Worm (Caenorhabditis elegans) whole organism, L1 larva: Measurements from ENCODE around the gene tsct-1.

ENCODE experiments used
- C04F5.9 ChIP-seq: sonication (generic microtip); optimal IDR thresholded peaks from 2 replicates; lab custom pipeline; 2016; ENCODE audit warnings: missing genetic modification characterization, missing compliant biosample characterization
- C16A3.4 ChIP-seq: fragments of 150-350 bp; optimal IDR thresholded peaks from 2 replicates; lab custom pipeline; 2014; ENCODE audit warnings: missing biosample characterization, missing genetic modification characterization
- aly-2 ChIP-seq: fragments of 150-350 bp; optimal IDR thresholded peaks from 2 replicates; lab custom pipeline; 2014; ENCODE audit warnings: missing biosample characterization, missing genetic modification characterization
- ceh-63 ChIP-seq: fragments of 200-800 bp; sonication (Bioruptor generic); optimal IDR thresholded peaks from 2 replicates; lab custom pipeline; 2018; ENCODE audit warnings: mild to moderate bottlenecking, missing genetic modification characterization, missing compliant biosample characterization
- ces-1 ChIP-seq: fragments of 150-350 bp; optimal IDR thresholded peaks from 2 replicates; lab custom pipeline; 2014; ENCODE audit warnings: missing biosample characterization, missing genetic modification reagents, missing genetic modification characterization
- fkh-10 ChIP-seq: sonication (generic microtip); optimal IDR thresholded peaks from 2 replicates; lab custom pipeline; 2017; ENCODE audit warnings: missing biosample characterization, missing genetic modification reagents, missing genetic modification characterization
- fos-1 ChIP-seq: fragments of 150-350 bp; optimal IDR thresholded peaks from 2 replicates; lab custom pipeline; 2014; ENCODE audit warnings: missing biosample characterization, missing genetic modification characterization
- jun-1 ChIP-seq: fragments of 150-350 bp; optimal IDR thresholded peaks from 2 replicates; lab custom pipeline; 2014; ENCODE audit warnings: missing biosample characterization, missing genetic modification reagents, missing genetic modification characterization
- lsy-2 ChIP-seq, 2 experiments: fragments of 150-350 bp; optimal IDR thresholded peaks; 2 replicates each; lab custom pipeline; 2014; ENCODE audit warnings: missing biosample characterization in 2 of 2, missing genetic modification characterization in 2 of 2
- nhr-11 ChIP-seq: fragments of 150-350 bp; optimal IDR thresholded peaks from 2 replicates; lab custom pipeline; 2014; ENCODE audit warnings: missing biosample characterization, missing genetic modification characterization
- nhr-12 ChIP-seq: sonication (generic microtip); optimal IDR thresholded peaks from 2 replicates; lab custom pipeline; 2017; ENCODE audit warnings: missing biosample characterization, missing genetic modification characterization
- nhr-76 ChIP-seq: sonication (generic microtip); optimal IDR thresholded peaks from 2 replicates; lab custom pipeline; 2017; ENCODE audit warnings: missing biosample characterization, missing genetic modification characterization
- snpc-4 ChIP-seq: fragments of 150-350 bp; optimal IDR thresholded peaks from 2 replicates; lab custom pipeline; 2014; ENCODE audit warnings: missing biosample characterization, missing genetic modification characterization
- tbx-2 ChIP-seq: sonication (generic microtip); optimal IDR thresholded peaks from 2 replicates; lab custom pipeline; 2016; ENCODE audit warnings: missing genetic modification characterization, missing compliant biosample characterization

ce11 chrX:12393786-12394308 is 40.0 kb upstream of the tsct-1 start, which contains the start of gene F17E5.2:
- TF ChIP-seq nhr-11 (peak; percentile 73), lsy-2 (tag; optimal IDR thresholded peaks at IDR 0.05; lab: Kevin White, UChicago) (peak; percentile 92 to 94), fkh-10 (peak; percentile 95), ces-1 (no peak), nhr-12 (no peak), jun-1 (tag; lab: Kevin White, UChicago) (peak; percentile 93), C04F5.9 (tag; lab: Kevin White, UChicago) (peak; percentile 65), snpc-4 (peak; percentile 85), C16A3.4 (peak; percentile 98), aly-2 (tag; lab: Kevin White, UChicago) (peak; percentile 72), ceh-63 (GFP tag; lab: Kevin White, UChicago) (no peak), nhr-76 (tag; lab: Kevin White, UChicago) (no peak), tbx-2 (tag; lab: Kevin White, UChicago) (peak; percentile 94), fos-1 (peak; percentile 91)
